Worm (Caenorhabditis elegans) whole organism, L3 larva: Measurements from ENCODE around the gene svh-1.

Source experiments
- R02D3.7 ChIP-seq: fragments of 150-350 bp; optimal IDR thresholded peaks from 2 replicates; lab custom pipeline; 2014; ENCODE audit warnings: missing biosample characterization, missing genetic modification characterization
- ZK546.5 ChIP-seq: sonication (generic microtip); optimal IDR thresholded peaks from 2 replicates; lab custom pipeline; 2017; ENCODE audit warnings: missing biosample characterization, missing genetic modification characterization
- aly-2 ChIP-seq: fragments of 150-350 bp; optimal IDR thresholded peaks from 2 replicates; lab custom pipeline; 2014; ENCODE audit warnings: missing biosample characterization, missing genetic modification characterization
- ama-1 ChIP-seq: fragments of 150-350 bp; optimal IDR thresholded peaks from 2 replicates; lab custom pipeline; 2018
- ceh-16 ChIP-seq: sonication (generic microtip); optimal IDR thresholded peaks from 2 replicates; lab custom pipeline; 2017; ENCODE audit warnings: missing biosample characterization, missing genetic modification characterization
- ceh-28 ChIP-seq: fragments of 150-350 bp; optimal IDR thresholded peaks from 2 replicates; lab custom pipeline; 2014; ENCODE audit warnings: missing biosample characterization, missing genetic modification reagents, missing genetic modification characterization
- ceh-82 ChIP-seq: fragments of 150-350 bp; optimal IDR thresholded peaks from 2 replicates; lab custom pipeline; 2014; ENCODE audit warnings: missing biosample characterization, missing genetic modification characterization
- ceh-9 ChIP-seq: sonication (generic microtip); optimal IDR thresholded peaks from 2 replicates; lab custom pipeline; 2018; ENCODE audit warnings: missing biosample characterization, missing genetic modification characterization
- daf-12 ChIP-seq: fragments of 150-350 bp; optimal IDR thresholded peaks from 2 replicates; lab custom pipeline; 2014; ENCODE audit warnings: missing biosample characterization, missing genetic modification reagents, missing genetic modification characterization
- egl-27 ChIP-seq: sonication (generic microtip); optimal IDR thresholded peaks from 4 replicates; lab custom pipeline; 2017; ENCODE audit warnings: missing biosample characterization, missing genetic modification reagents, missing genetic modification characterization
- egl-5 ChIP-seq: fragments of 150-350 bp; optimal IDR thresholded peaks from 2 replicates; lab custom pipeline; 2017; ENCODE audit warnings: missing biosample characterization, missing genetic modification reagents, missing genetic modification characterization, inconsistent platforms
- elt-1 ChIP-seq: fragments of 150-350 bp; optimal IDR thresholded peaks from 2 replicates; lab custom pipeline; 2014; ENCODE audit warnings: missing biosample characterization, missing genetic modification characterization
- elt-2 ChIP-seq: sonication (generic microtip); optimal IDR thresholded peaks from 2 replicates; lab custom pipeline; 2016; ENCODE audit warnings: missing genetic modification reagents, mild to moderate bottlenecking, missing genetic modification characterization, missing compliant biosample characterization
- elt-3 ChIP-seq, 3 experiments: fragments of 150-350 bp in 1 of 3; sonication (generic microtip) in 2 of 3; optimal IDR thresholded peaks; 2 replicates in 2 of 3; 4 replicates in 1 of 3; lab custom pipeline; 2014 to 2017; ENCODE audit warnings: missing biosample characterization in 3 of 3, missing genetic modification characterization in 3 of 3
- eor-1 ChIP-seq, 2 experiments: fragments of 150-350 bp; optimal IDR thresholded peaks; 2 replicates each; lab custom pipeline; 2014 to 2018; ENCODE audit warnings: missing biosample characterization in 2 of 2, missing genetic modification characterization in 2 of 2
- fkh-10 ChIP-seq: sonication (generic microtip); optimal IDR thresholded peaks from 2 replicates; lab custom pipeline; 2017; ENCODE audit warnings: missing biosample characterization, missing genetic modification reagents, missing genetic modification characterization
- fkh-2 ChIP-seq: fragments of 150-350 bp; optimal IDR thresholded peaks from 2 replicates; lab custom pipeline; 2014; ENCODE audit warnings: missing biosample characterization, missing genetic modification reagents, missing genetic modification characterization
- fos-1 ChIP-seq: fragments of 150-350 bp; optimal IDR thresholded peaks from 2 replicates; lab custom pipeline; 2014; ENCODE audit warnings: missing biosample characterization, missing genetic modification characterization
- hmg-11 ChIP-seq: sonication (generic microtip); optimal IDR thresholded peaks from 2 replicates; lab custom pipeline; 2016; ENCODE audit warnings: missing genetic modification characterization, missing compliant biosample characterization
- jun-1 ChIP-seq: fragments of 150-350 bp; optimal IDR thresholded peaks from 2 replicates; lab custom pipeline; 2014; ENCODE audit warnings: missing biosample characterization, missing genetic modification reagents, missing genetic modification characterization
- lin-15B ChIP-seq: fragments of 150-350 bp; optimal IDR thresholded peaks from 2 replicates; lab custom pipeline; 2014; ENCODE audit warnings: missing biosample characterization, missing genetic modification characterization
- lin-39 ChIP-seq: fragments of 150-350 bp; optimal IDR thresholded peaks from 2 replicates; lab custom pipeline; 2018; ENCODE audit warnings: missing biosample characterization, missing genetic modification reagents, missing genetic modification characterization
- lsy-12 ChIP-seq: sonication (generic microtip); optimal IDR thresholded peaks from 2 replicates; lab custom pipeline; 2016; ENCODE audit warnings: mild to moderate bottlenecking, missing genetic modification characterization, missing compliant biosample characterization
- mdl-1 ChIP-seq: fragments of 150-350 bp; optimal IDR thresholded peaks from 2 replicates; lab custom pipeline; 2014; ENCODE audit warnings: missing biosample characterization, missing genetic modification characterization
- mml-1 ChIP-seq: fragments of 150-350 bp; sonication (generic microtip); optimal IDR thresholded peaks from 3 replicates; lab custom pipeline; 2014; ENCODE audit warnings: missing biosample characterization, missing genetic modification characterization
- nfya-1 ChIP-seq: sonication (generic microtip); optimal IDR thresholded peaks from 2 replicates; lab custom pipeline; 2017; ENCODE audit warnings: missing genetic modification characterization, mild to moderate bottlenecking, missing compliant biosample characterization, antibody characterized with exemption, moderate library complexity; ENCODE audit not compliant: insufficient read depth
- nhr-11 ChIP-seq: fragments of 150-350 bp; optimal IDR thresholded peaks from 2 replicates; lab custom pipeline; 2014; ENCODE audit warnings: missing biosample characterization, missing genetic modification characterization
- nhr-12 ChIP-seq: fragments of 150-350 bp; optimal IDR thresholded peaks from 2 replicates; lab custom pipeline; 2014; ENCODE audit warnings: missing biosample characterization, missing genetic modification characterization
- nhr-23 ChIP-seq: fragments of 150-350 bp; optimal IDR thresholded peaks from 2 replicates; lab custom pipeline; 2014; ENCODE audit warnings: missing biosample characterization, missing genetic modification reagents, missing genetic modification characterization
- nhr-237 ChIP-seq: fragments of 150-350 bp; optimal IDR thresholded peaks from 2 replicates; lab custom pipeline; 2014; ENCODE audit warnings: missing biosample characterization, missing genetic modification characterization
- nhr-25 ChIP-seq: sonication (generic microtip); optimal IDR thresholded peaks from 2 replicates; lab custom pipeline; 2017; ENCODE audit warnings: missing biosample characterization, missing genetic modification characterization
- nhr-28 ChIP-seq: fragments of 150-350 bp; optimal IDR thresholded peaks from 2 replicates; lab custom pipeline; 2014; ENCODE audit warnings: missing biosample characterization, missing genetic modification characterization
- nhr-43 ChIP-seq: sonication (generic microtip); optimal IDR thresholded peaks from 2 replicates; lab custom pipeline; 2016; ENCODE audit warnings: mild to moderate bottlenecking, missing genetic modification characterization, missing compliant biosample characterization; ENCODE audit not compliant: poor library complexity, severe bottlenecking
- nhr-67 ChIP-seq: fragments of 150-350 bp; optimal IDR thresholded peaks from 2 replicates; lab custom pipeline; 2014; ENCODE audit warnings: missing biosample characterization, missing genetic modification characterization
- nhr-76 ChIP-seq: fragments of 150-350 bp; sonication (generic microtip); optimal IDR thresholded peaks from 5 replicates; lab custom pipeline; 2014; ENCODE audit warnings: missing biosample characterization, missing genetic modification characterization
- nhr-77 ChIP-seq: fragments of 150-350 bp; optimal IDR thresholded peaks from 2 replicates; lab custom pipeline; 2014; ENCODE audit warnings: missing biosample characterization, missing genetic modification characterization
- pha-4 ChIP-seq: fragments of 150-350 bp; optimal IDR thresholded peaks from 2 replicates; lab custom pipeline; 2014; ENCODE audit warnings: missing biosample characterization, missing genetic modification reagents, missing genetic modification characterization
- pqm-1 ChIP-seq: fragments of 150-350 bp; optimal IDR thresholded peaks from 2 replicates; lab custom pipeline; 2017; ENCODE audit warnings: missing biosample characterization, missing genetic modification characterization, inconsistent platforms
- sea-2 ChIP-seq: fragments of 150-350 bp; sonication (generic microtip); optimal IDR thresholded peaks from 4 replicates; lab custom pipeline; 2014; ENCODE audit warnings: missing biosample characterization, missing genetic modification reagents, missing genetic modification characterization
- skn-1 ChIP-seq: fragments of 150-350 bp; optimal IDR thresholded peaks from 2 replicates; lab custom pipeline; 2014; ENCODE audit warnings: missing biosample characterization, missing genetic modification characterization
- snpc-4 ChIP-seq: fragments of 150-350 bp; optimal IDR thresholded peaks from 2 replicates; lab custom pipeline; 2014; ENCODE audit warnings: missing biosample characterization, missing genetic modification characterization
- tbx-2 ChIP-seq: sonication (generic microtip); optimal IDR thresholded peaks from 2 replicates; lab custom pipeline; 2016; ENCODE audit warnings: mild to moderate bottlenecking, missing genetic modification characterization, missing compliant biosample characterization
- unc-39 ChIP-seq: sonication (generic microtip); optimal IDR thresholded peaks from 4 replicates; lab custom pipeline; 2017; ENCODE audit warnings: missing biosample characterization, missing genetic modification characterization
- unc-62 ChIP-seq: fragments of 150-350 bp; sonication (generic microtip); optimal IDR thresholded peaks from 4 replicates; lab custom pipeline; 2014; ENCODE audit warnings: missing biosample characterization, missing genetic modification reagents, missing genetic modification characterization
- zag-1 ChIP-seq: fragments of 150-350 bp; optimal IDR thresholded peaks from 2 replicates; lab custom pipeline; 2014; ENCODE audit warnings: missing biosample characterization, missing genetic modification characterization
- ztf-11 ChIP-seq: fragments of 150-350 bp; optimal IDR thresholded peaks from 2 replicates; lab custom pipeline; 2014; ENCODE audit warnings: missing biosample characterization, missing genetic modification characterization
- ztf-4 ChIP-seq: fragments of 150-350 bp; optimal IDR thresholded peaks from 2 replicates; lab custom pipeline; 2014; ENCODE audit warnings: missing biosample characterization, missing genetic modification characterization

svh-1 gene

ce11 chrIV:8247341-8247740 is 40.9 kb downstream of the svh-1 start:
- TF ChIP-seq ZK546.5 (tag; lab: Kevin White, UChicago): no peak
- peak; percentile 94 for TF ChIP-seq elt-1 (tag; lab: Kevin White, UChicago)
- TF ChIP-seq ceh-82 (tag; lab: Kevin White, UChicago): no peak
- no peak for TF ChIP-seq ztf-4
- TF ChIP-seq nhr-23 (tag; lab: Kevin White, UChicago): peak; percentile 34
- TF ChIP-seq lin-15B (tag; lab: Kevin White, UChicago): no peak

ce11 chrIV:8251346-8251745 is 44.9 kb downstream of the svh-1 start:
- TF ChIP-seq elt-2 (peak; percentile 82), jun-1 (tag; lab: Kevin White, UChicago) (peak; percentile 8), pqm-1 (tag; lab: Kevin White, UChicago) (peak; percentile 71), elt-1 (tag; lab: Kevin White, UChicago) (no peak), unc-39 (tag; lab: Kevin White, UChicago) (no peak)

ce11 chrIV:8252856-8253255 is 46.4 kb downstream of the svh-1 start:
- no peak for TF ChIP-seq nhr-77
- TF ChIP-seq mdl-1 (tag; lab: Kevin White, UChicago): no peak
- TF ChIP-seq lin-39 (tag; lab: Kevin White, UChicago): peak; percentile 70
- TF ChIP-seq hmg-11 (tag; lab: Kevin White, UChicago): peak; percentile 89
- TF ChIP-seq nhr-237 (tag; lab: Kevin White, UChicago): no peak
- TF ChIP-seq ZK546.5 (tag; lab: Kevin White, UChicago): no peak
- no peak for TF ChIP-seq fkh-2
- TF ChIP-seq ama-1 (lab: Kevin White, UChicago): no peak
- no peak for TF ChIP-seq snpc-4 (tag; lab: Kevin White, UChicago)
- no peak for TF ChIP-seq ceh-9 (tag; lab: Kevin White, UChicago)
- no peak for TF ChIP-seq unc-39 (tag; lab: Kevin White, UChicago)
- no peak for TF ChIP-seq elt-1 (tag; lab: Kevin White, UChicago)
- TF ChIP-seq R02D3.7: no peak
- no peak for TF ChIP-seq ztf-11
- TF ChIP-seq pqm-1 (tag; lab: Kevin White, UChicago): peak; percentile 13
- no peak for TF ChIP-seq fkh-10 (GFP tag; lab: Kevin White, UChicago)
- TF ChIP-seq pha-4 (tag; lab: Kevin White, UChicago): peak; percentile 64
- TF ChIP-seq daf-12: no peak
- TF ChIP-seq nhr-28 (tag; lab: Kevin White, UChicago): no peak
- no peak for TF ChIP-seq nhr-67 (tag; lab: Kevin White, UChicago)
- TF ChIP-seq fos-1: no peak
- no peak for TF ChIP-seq nhr-11 (tag; lab: Kevin White, UChicago)
- TF ChIP-seq elt-3 (tag; optimal IDR thresholded peaks at IDR 0.05; lab: Kevin White, UChicago): peak in 1 of 3 experiments; percentile 72
- TF ChIP-seq skn-1 (tag; lab: Kevin White, UChicago): peak; percentile 35
- TF ChIP-seq sea-2: no peak
- TF ChIP-seq nhr-23 (tag; lab: Kevin White, UChicago): peak; percentile 58
- TF ChIP-seq lsy-12 (tag; lab: Kevin White, UChicago): peak; percentile 48
- TF ChIP-seq egl-27 (tag; lab: Kevin White, UChicago): no peak
- TF ChIP-seq mml-1: no peak
- no peak for TF ChIP-seq eor-1 (tag; optimal IDR thresholded peaks at IDR 0.05; lab: Kevin White, UChicago)
- TF ChIP-seq nhr-25 (tag; lab: Kevin White, UChicago): peak; percentile 51
- no peak for TF ChIP-seq zag-1 (tag; lab: Kevin White, UChicago)
- TF ChIP-seq ceh-16 (tag; lab: Kevin White, UChicago): no peak
- TF ChIP-seq unc-62 (GFP tag; lab: Kevin White, UChicago): no peak
- no peak for TF ChIP-seq ztf-4
- TF ChIP-seq elt-2: peak; percentile 66
- TF ChIP-seq nhr-76 (tag; lab: Kevin White, UChicago): no peak
- TF ChIP-seq nhr-43: peak; percentile 57
- TF ChIP-seq aly-2 (tag; lab: Kevin White, UChicago): no peak
- no peak for TF ChIP-seq ceh-28 (tag; lab: Kevin White, UChicago)
- peak; percentile 22 for TF ChIP-seq tbx-2
- TF ChIP-seq nfya-1: peak; percentile 71
- TF ChIP-seq egl-5 (tag; lab: Kevin White, UChicago): peak; percentile 16
- no peak for TF ChIP-seq nhr-12 (tag; lab: Kevin White, UChicago)
- TF ChIP-seq lin-15B (tag; lab: Kevin White, UChicago): no peak
- TF ChIP-seq jun-1 (tag; lab: Kevin White, UChicago): peak; percentile 31
- no peak for TF ChIP-seq ceh-82 (tag; lab: Kevin White, UChicago)
